Worm (Caenorhabditis elegans): ENCODE results near the gene F38B6.6.
A peak's percentile ranks its signal among the peaks of the same experiment; 100 is the strongest.

DNA sequence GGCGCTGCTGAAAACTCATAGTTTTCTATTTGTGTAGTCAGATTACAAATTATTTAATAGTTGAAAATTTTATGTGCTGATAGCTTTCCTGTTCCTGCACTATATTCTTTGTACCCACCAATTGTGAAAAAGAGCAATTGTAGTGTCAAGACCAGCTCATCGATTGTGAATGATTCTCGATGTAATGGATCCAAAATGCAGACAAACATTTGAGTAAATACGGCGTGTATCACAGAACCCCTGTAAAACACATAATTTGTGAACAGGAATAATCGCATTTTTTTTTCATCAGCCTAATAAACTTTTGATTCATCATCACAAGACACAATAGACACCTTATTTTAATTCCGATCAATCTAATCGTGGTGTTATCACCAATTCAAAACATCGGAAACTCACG, 27.6 kb downstream of the F38B6.6 start:
- TF ChIP-seq skn-1 (tag; optimal IDR thresholded peaks at IDR 0.05) (no peak), aha-1 (tag) (peak; percentile 60), nhr-102 (tag; optimal IDR thresholded peaks at IDR 0.05) (no peak), mdl-1 (tag; optimal IDR thresholded peaks at IDR 0.05) (no peak), nhr-28 (tag; optimal IDR thresholded peaks at IDR 0.05) (no peak), F26F4.8 (GFP tag; conservative IDR thresholded peaks at IDR 0.05) (no peak)

Data from whole organism, L4 larva.